Fruit fly (Drosophila melanogaster) whole organism, prepupa: ENCODE results near the gene PH4alphaPV.

Source experiments
- CG10631 ChIP-seq: fragments of 200-800 bp; sonication (Bioruptor generic); optimal IDR thresholded peaks from 2 replicates; lab custom pipeline; 2016; ENCODE audit warnings: missing biosample characterization, missing genetic modification characterization
- CG4318 ChIP-seq: fragments of 200-800 bp; sonication (Bioruptor generic); optimal IDR thresholded peaks from 3 replicates; lab custom pipeline; 2017; ENCODE audit warnings: missing biosample characterization, mild to moderate bottlenecking, missing genetic modification characterization
- CG6808 ChIP-seq: fragments of 200-800 bp; sonication (Bioruptor generic); optimal IDR thresholded peaks from 3 replicates; lab custom pipeline; 2017; ENCODE audit warnings: missing biosample characterization, missing genetic modification characterization, mild to moderate bottlenecking, moderate library complexity, missing genetic modification reagents
- CG6854 ChIP-seq: fragments of 200-800 bp; sonication (Bioruptor generic); optimal IDR thresholded peaks from 2 replicates; lab custom pipeline; 2017; ENCODE audit warnings: missing biosample characterization, mild to moderate bottlenecking, missing genetic modification characterization
- CG8119 ChIP-seq: fragments of 200-800 bp; sonication (Bioruptor generic); IDR thresholded peaks from 3 replicates; pipeline ENCODE4 v1.3.6; 2022; ENCODE audit warnings: missing biosample characterization, missing genetic modification characterization
- CG8319 ChIP-seq: fragments of 200-800 bp; sonication (Bioruptor generic); optimal IDR thresholded peaks from 3 replicates; lab custom pipeline; 2016; ENCODE audit warnings: missing biosample characterization, missing genetic modification characterization
- Hr38 ChIP-seq: sonication (Bioruptor generic); optimal IDR thresholded peaks from 2 replicates; lab custom pipeline; 2016; ENCODE audit warnings: missing biosample characterization, missing genetic modification characterization
- spab ChIP-seq: fragments of 200-800 bp; sonication (Bioruptor generic); optimal IDR thresholded peaks from 2 replicates; lab custom pipeline; 2017; ENCODE audit warnings: missing biosample characterization, mild to moderate bottlenecking, missing genetic modification characterization, missing genetic modification reagents

DNA sequence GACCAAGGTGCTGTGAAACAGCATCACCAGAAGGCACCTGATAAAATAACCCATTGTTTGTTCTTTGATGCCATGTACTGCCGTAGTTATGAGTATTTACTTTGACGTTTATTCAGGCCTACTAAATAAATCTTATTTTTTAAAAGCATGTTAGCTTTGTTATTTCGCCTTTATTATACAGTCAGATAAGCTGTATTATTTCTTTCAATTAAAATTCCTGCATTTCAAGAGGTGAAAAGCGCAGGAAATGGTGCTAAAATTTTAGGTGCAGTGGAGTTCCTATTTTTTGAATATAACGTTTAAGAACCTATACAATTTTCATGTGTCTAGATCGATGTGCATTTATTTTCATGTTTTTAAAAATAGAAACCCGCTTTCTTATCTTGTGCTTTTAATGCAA is 2.6 kb downstream of the PH4alphaPV start, which contains the start of gene CG31013:
- no peak for TF ChIP-seq CG6854
- no peak for TF ChIP-seq CG8319 (GFP tag; lab: Kevin White, UChicago)
- no peak for TF ChIP-seq CG8119 (GFP tag; lab: Robert Waterston, UW)
- no peak for TF ChIP-seq CG10631
- TF ChIP-seq spab (GFP tag; lab: Kevin White, UChicago): no peak
- no peak for TF ChIP-seq CG4318 (GFP tag; lab: Kevin White, UChicago)
- TF ChIP-seq CG6808 (GFP tag; lab: Kevin White, UChicago): no peak
- no peak for TF ChIP-seq Hr38 (GFP tag; lab: Kevin White, UChicago)
